Fruit fly (Drosophila melanogaster): Measurements from ENCODE around the gene disco-r.

The disco-r gene

DNA sequence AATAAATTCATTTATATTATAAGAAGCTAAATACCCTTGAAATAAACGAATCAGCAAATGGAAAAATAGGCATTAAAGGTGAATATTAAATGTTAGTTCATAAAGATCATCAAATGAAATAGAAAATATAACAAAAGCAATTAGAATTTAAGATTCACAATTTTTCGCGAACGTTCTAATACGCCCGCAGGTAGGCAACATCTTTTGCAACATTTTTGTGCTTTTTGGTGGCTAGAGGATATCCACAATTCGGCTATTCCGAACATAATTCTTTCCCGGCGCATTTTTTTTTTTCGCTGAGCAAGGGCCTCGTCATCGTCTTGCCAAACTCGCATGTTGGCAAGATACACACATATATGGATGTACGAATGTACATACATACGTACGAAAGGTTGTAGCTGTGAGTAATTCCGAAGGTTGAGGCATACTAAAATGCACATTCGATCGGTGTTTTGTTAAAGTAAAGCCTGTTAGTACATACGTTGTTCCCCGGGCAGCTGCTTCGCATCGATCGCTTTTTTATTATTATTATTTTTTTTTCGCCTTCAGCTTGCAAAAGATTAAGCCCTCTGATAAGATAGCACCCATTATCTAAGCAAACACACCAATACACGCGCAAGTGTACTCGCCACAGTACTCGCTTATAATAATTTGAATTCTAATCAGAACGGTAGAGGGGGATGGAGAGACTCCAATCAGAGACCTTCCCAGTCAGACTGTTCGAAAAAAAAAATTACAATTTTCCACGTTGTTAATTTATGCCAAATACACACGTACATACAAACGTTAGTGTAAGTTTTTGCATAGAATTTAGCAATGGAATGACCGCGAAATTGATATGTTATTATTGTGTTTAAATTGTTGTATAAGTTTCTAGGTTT, 46.2 kb downstream of the disco-r start (continued):
- TF ChIP-seq HLH4C (GFP tag; IDR thresholded peaks at IDR 0.05; ENCODE audit: partially characterized antibody) (no peak), Xbp1 (GFP tag; optimal IDR thresholded peaks at IDR 0.05) (peak; percentile 21), ewg (GFP tag; optimal IDR thresholded peaks at IDR 0.05) (no peak), Dad (GFP tag; optimal IDR thresholded peaks at IDR 0.05) (no peak), Doc3 (GFP tag; IDR thresholded peaks at IDR 0.05; ENCODE audit: partially characterized antibody) (no peak), CG12659 (GFP tag; optimal IDR thresholded peaks at IDR 0.05) (peak; percentile 6), CG11247 (GFP tag; IDR thresholded peaks at IDR 0.05) (no peak), eve (GFP tag; optimal IDR thresholded peaks at IDR 0.05) (no peak), ara (GFP tag; IDR thresholded peaks at IDR 0.05) (no peak), CG1233 (GFP tag; optimal IDR thresholded peaks at IDR 0.05) (no peak), CG15696 (tag; optimal IDR thresholded peaks at IDR 0.05) (no peak), Doc2 (GFP tag; IDR thresholded peaks at IDR 0.05) (no peak), CG9727 (GFP tag; optimal IDR thresholded peaks at IDR 0.05) (peak; percentile 33), Blimp-1 (GFP tag; optimal IDR thresholded peaks at IDR 0.05) (no peak), CG17829 (tag; optimal IDR thresholded peaks at IDR 0.05) (no peak), ATbp (GFP tag; optimal IDR thresholded peaks at IDR 0.05) (no peak), CG3163 (GFP tag; optimal IDR thresholded peaks at IDR 0.05) (no peak), CG11504 (tag; optimal IDR thresholded peaks at IDR 0.05) (peak; percentile 52), hb (GFP tag; IDR thresholded peaks at IDR 0.05; ENCODE audit: partially characterized antibody) (no peak), CG2116 (GFP tag; optimal IDR thresholded peaks at IDR 0.05) (no peak), Mad (GFP tag; optimal IDR thresholded peaks at IDR 0.05) (no peak), CG6854 (GFP tag; optimal IDR thresholded peaks at IDR 0.05) (no peak), ranshi (GFP tag; IDR thresholded peaks at IDR 0.05) (no peak), CG2129 (GFP tag; IDR thresholded peaks at IDR 0.05; ENCODE audit: partially characterized antibody) (no peak), fd96Cb (tag; optimal IDR thresholded peaks at IDR 0.05) (no peak), Xrp1 (GFP tag; IDR thresholded peaks at IDR 0.05) (no peak), CG14050 (GFP tag; IDR thresholded peaks at IDR 0.05) (no peak), NfI (GFP tag; optimal IDR thresholded peaks at IDR 0.05) (no peak), mirr (GFP tag; optimal IDR thresholded peaks at IDR 0.05) (peak; percentile 25), cad (GFP tag; optimal IDR thresholded peaks at IDR 0.05) (no peak), br (optimal IDR thresholded peaks at IDR 0.05) (no peak), ftz-f1 (GFP tag; optimal IDR thresholded peaks at IDR 0.05) (no peak), amos (GFP tag; IDR thresholded peaks at IDR 0.05; ENCODE audit: partially characterized antibody) (no peak), CG30431 (GFP tag; optimal IDR thresholded peaks at IDR 0.05) (no peak), grau (tag; optimal IDR thresholded peaks at IDR 0.05) (peak; percentile 45), Awh (GFP tag; IDR thresholded peaks at IDR 0.05) (no peak), HmgZ (tag; optimal IDR thresholded peaks at IDR 0.05) (no peak), CG17361 (GFP tag; IDR thresholded peaks at IDR 0.05) (no peak), CG4282 (GFP tag; optimal IDR thresholded peaks at IDR 0.05) (no peak), CG6175 (GFP tag; IDR thresholded peaks at IDR 0.05) (no peak), CG8924 (tag; optimal IDR thresholded peaks at IDR 0.05) (no peak), CG15073 (GFP tag; optimal IDR thresholded peaks at IDR 0.05) (no peak), cg (GFP tag; optimal IDR thresholded peaks at IDR 0.05) (peak; percentile 6), zf30C (GFP tag; optimal IDR thresholded peaks at IDR 0.05) (no peak), CG1647 (GFP tag; optimal IDR thresholded peaks at IDR 0.05) (no peak), CG12071 (GFP tag; optimal IDR thresholded peaks at IDR 0.05) (no peak), CG9437 (GFP tag; optimal IDR thresholded peaks at IDR 0.05) (no peak), Abd-B (GFP tag; optimal IDR thresholded peaks at IDR 0.05) (no peak), CG17568 (GFP tag; optimal IDR thresholded peaks at IDR 0.05) (no peak)

Measured in whole organism, embryonic.